Worm (Caenorhabditis elegans) whole organism, mixed stage, embryonic: ENCODE results near the gene C23H3.2.

Source experiments
- blmp-1 ChIP-seq: fragments of 150-350 bp; optimal IDR thresholded peaks from 2 replicates; lab custom pipeline; 2014; ENCODE audit warnings: missing biosample characterization, missing genetic modification characterization
- elt-1 ChIP-seq: sonication (generic microtip); optimal IDR thresholded peaks from 2 replicates; lab custom pipeline; 2017; ENCODE audit warnings: missing genetic modification characterization, mild to moderate bottlenecking, missing compliant biosample characterization, antibody characterized with exemption, moderate library complexity, borderline replicate concordance; ENCODE audit not compliant: insufficient read depth
- lsy-2 ChIP-seq: fragments of 150-350 bp; optimal IDR thresholded peaks from 2 replicates; lab custom pipeline; 2014; ENCODE audit warnings: missing biosample characterization, missing genetic modification characterization
- mep-1 ChIP-seq: fragments of 150-350 bp; optimal IDR thresholded peaks from 2 replicates; lab custom pipeline; 2017; ENCODE audit warnings: missing biosample characterization, missing genetic modification reagents, missing genetic modification characterization, inconsistent platforms
- nhr-12 ChIP-seq: fragments of 150-350 bp; optimal IDR thresholded peaks from 2 replicates; lab custom pipeline; 2014; ENCODE audit warnings: missing biosample characterization, missing genetic modification characterization
- nhr-237 ChIP-seq: fragments of 150-350 bp; optimal IDR thresholded peaks from 2 replicates; lab custom pipeline; 2014; ENCODE audit warnings: missing biosample characterization, missing genetic modification characterization
- pha-4 ChIP-seq: fragments of 150-350 bp; optimal IDR thresholded peaks from 2 replicates; lab custom pipeline; 2018; ENCODE audit warnings: missing biosample characterization, missing genetic modification reagents, missing genetic modification characterization
- snpc-4 ChIP-seq: fragments of 150-350 bp; optimal IDR thresholded peaks from 2 replicates; lab custom pipeline; 2014; ENCODE audit warnings: missing biosample characterization, missing genetic modification characterization
- unc-39 ChIP-seq: fragments of 150-350 bp; optimal IDR thresholded peaks from 2 replicates; lab custom pipeline; 2014; ENCODE audit warnings: missing biosample characterization, missing genetic modification characterization
- ztf-11 ChIP-seq: fragments of 150-350 bp; optimal IDR thresholded peaks from 2 replicates; lab custom pipeline; 2014; ENCODE audit warnings: missing biosample characterization, missing genetic modification characterization

ce11 chrII:84134-84533 is 23.0 kb downstream of the C23H3.2 start, which contains the start of gene C50D2.6:
- no peak for TF ChIP-seq blmp-1
- no peak for TF ChIP-seq nhr-12 (tag; lab: Kevin White, UChicago)
- TF ChIP-seq mep-1, result no peak
- no peak for TF ChIP-seq elt-1
- no peak for TF ChIP-seq ztf-11 (tag; lab: Kevin White, UChicago)
- no peak for TF ChIP-seq lsy-2 (tag; lab: Kevin White, UChicago)
- TF ChIP-seq unc-39, result no peak
- TF ChIP-seq snpc-4 (tag; lab: Kevin White, UChicago), result no peak
- TF ChIP-seq nhr-237, result no peak
- no peak for TF ChIP-seq pha-4 (tag; lab: Kevin White, UChicago)
